Worm (Caenorhabditis elegans): ENCODE measurements around the gene F47B8.4.

DNA sequence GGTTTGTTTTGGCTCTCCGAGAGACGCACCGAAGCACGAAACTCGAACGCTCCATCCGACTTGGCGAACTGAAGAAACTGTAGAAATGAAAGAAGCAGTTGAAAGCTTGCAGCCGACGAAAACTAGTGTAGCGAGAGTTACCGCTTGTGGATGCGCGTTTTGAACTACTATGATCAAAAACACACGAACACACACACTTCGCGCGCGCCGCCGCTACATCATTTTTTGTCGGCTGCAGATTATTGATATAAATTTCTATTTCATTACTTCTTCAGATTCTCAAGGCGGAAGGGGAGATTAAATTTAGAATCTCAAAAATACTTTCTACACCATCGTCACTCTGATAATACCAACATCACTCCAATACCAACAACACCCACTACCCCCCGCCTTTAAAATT lies 37.5 kb upstream of the F47B8.4 start:
- no peak for TF ChIP-seq klf-2 (GFP tag; conservative IDR thresholded peaks at IDR 0.05)
- TF ChIP-seq cog-1 (tag; optimal IDR thresholded peaks at IDR 0.05), result no peak
- no peak for TF ChIP-seq med-1 (GFP tag; optimal IDR thresholded peaks at IDR 0.05; ENCODE audit: insufficient read depth)

All from whole organism, midembryonic.